Worm (Caenorhabditis elegans): Measurements from ENCODE around the gene dpy-27.

The dpy-27 gene

ce11 chrIII:3786427-3786935 is 33.0 kb downstream of the dpy-27 start, which contains the start of gene acy-3:
Gene acy-3 (minus strand): TSS chrIII:3786477.
- TF ChIP-seq tab-1 (GFP tag; IDR thresholded peaks at IDR 0.05) (0 out of 2 replicates have a peak, but pooled peaks have one; percentile 27), klf-2 (GFP tag; conservative IDR thresholded peaks at IDR 0.05) (no peak)

- TF ChIP-seq ztf-29 (GFP tag; IDR thresholded peaks at IDR 0.05) (peak; percentile 32; the same call in 1 of the 2 replicates), med-1 (GFP tag; optimal IDR thresholded peaks at IDR 0.05; ENCODE audit: insufficient read depth) (no peak)
Observed at ce11 chrIII:3785094-3785493, 34.4 kb downstream of the dpy-27 start.

ce11 chrIII:3783914-3784313 is 35.6 kb downstream of the dpy-27 start:
- TF ChIP-seq flt-1 (GFP tag; IDR thresholded peaks at IDR 0.05) (no peak), ztf-29 (GFP tag; IDR thresholded peaks at IDR 0.05) (no peak), med-1 (GFP tag; optimal IDR thresholded peaks at IDR 0.05; ENCODE audit: insufficient read depth) (no peak), ztf-23 (GFP tag; IDR thresholded peaks at IDR 0.05) (no peak), tab-1 (GFP tag; IDR thresholded peaks at IDR 0.05) (no peak), ref-1 (GFP tag; conservative IDR thresholded peaks at IDR 0.05) (no peak), T22C8.4 (GFP tag; IDR thresholded peaks at IDR 0.05) (no peak), klf-2 (GFP tag; conservative IDR thresholded peaks at IDR 0.05) (no peak), cog-1 (tag; optimal IDR thresholded peaks at IDR 0.05) (no peak)

ce11 chrIII:3782853-3783252 is 36.6 kb downstream of the dpy-27 start:
- TF ChIP-seq cog-1 (tag; optimal IDR thresholded peaks at IDR 0.05), result no peak
- no peak for TF ChIP-seq T22C8.4 (GFP tag; IDR thresholded peaks at IDR 0.05)
- no peak for TF ChIP-seq med-1 (GFP tag; optimal IDR thresholded peaks at IDR 0.05; ENCODE audit: insufficient read depth)
- no peak for TF ChIP-seq ztf-29 (GFP tag; IDR thresholded peaks at IDR 0.05)
- TF ChIP-seq ref-1 (GFP tag; conservative IDR thresholded peaks at IDR 0.05), result no peak
- no peak for TF ChIP-seq flt-1 (GFP tag; IDR thresholded peaks at IDR 0.05)

- no peak for TF ChIP-seq T22C8.4 (GFP tag; IDR thresholded peaks at IDR 0.05)
Observed at ce11 chrIII:3781827-3782226, 37.7 kb downstream of the dpy-27 start.

ce11 chrIII:3774550-3774949 is 44.9 kb downstream of the dpy-27 start:
- TF ChIP-seq tab-1 (GFP tag; IDR thresholded peaks at IDR 0.05), result no peak
- no peak for TF ChIP-seq T22C8.4 (GFP tag; IDR thresholded peaks at IDR 0.05)
- TF ChIP-seq cog-1 (tag; optimal IDR thresholded peaks at IDR 0.05), result no peak
- TF ChIP-seq ref-1 (GFP tag; conservative IDR thresholded peaks at IDR 0.05), result no peak

ce11 chrIII:3773173-3773572 is 46.3 kb downstream of the dpy-27 start, which contains the start of gene lec-4:
Gene lec-4 (minus strand): TSS chrIII:3773326.
- TF ChIP-seq cog-1 (tag; optimal IDR thresholded peaks at IDR 0.05), result no peak
- no peak for TF ChIP-seq ztf-29 (GFP tag; IDR thresholded peaks at IDR 0.05)
- TF ChIP-seq ref-1 (GFP tag; conservative IDR thresholded peaks at IDR 0.05), result no peak
- no peak for TF ChIP-seq flt-1 (GFP tag; IDR thresholded peaks at IDR 0.05)
- TF ChIP-seq tab-1 (GFP tag; IDR thresholded peaks at IDR 0.05), result no peak
- no peak for TF ChIP-seq klf-2 (GFP tag; conservative IDR thresholded peaks at IDR 0.05)
- TF ChIP-seq med-1 (GFP tag; optimal IDR thresholded peaks at IDR 0.05; ENCODE audit: insufficient read depth), result no peak

ce11 chrIII:3770370-3770769 is 49.1 kb downstream of the dpy-27 start:
- TF ChIP-seq ztf-23 (GFP tag; IDR thresholded peaks at IDR 0.05) (peak; percentile 85), ref-1 (GFP tag; conservative IDR thresholded peaks at IDR 0.05) (0 out of 2 replicates have a peak, but pooled peaks have one; percentile 29), klf-2 (GFP tag; conservative IDR thresholded peaks at IDR 0.05) (peak; percentile 73; the same call in 1 of the 2 replicates), T22C8.4 (GFP tag; IDR thresholded peaks at IDR 0.05) (peak; percentile 66), flt-1 (GFP tag; IDR thresholded peaks at IDR 0.05) (peak; percentile 85)

ce11 chrIII:3768200-3768599 is 51.3 kb downstream of the dpy-27 start, which contains the start of gene gmeb-3:
Gene gmeb-3 (plus strand): TSS chrIII:3768500.
- TF ChIP-seq ztf-29 (GFP tag; IDR thresholded peaks at IDR 0.05), result no peak
- no peak for TF ChIP-seq med-1 (GFP tag; optimal IDR thresholded peaks at IDR 0.05; ENCODE audit: insufficient read depth)
- TF ChIP-seq ref-1 (GFP tag; conservative IDR thresholded peaks at IDR 0.05), result no peak
- TF ChIP-seq ztf-23 (GFP tag; IDR thresholded peaks at IDR 0.05), result no peak
- no peak for TF ChIP-seq cog-1 (tag; optimal IDR thresholded peaks at IDR 0.05)
- TF ChIP-seq tab-1 (GFP tag; IDR thresholded peaks at IDR 0.05), result no peak
- no peak for TF ChIP-seq flt-1 (GFP tag; IDR thresholded peaks at IDR 0.05)
- TF ChIP-seq T22C8.4 (GFP tag; IDR thresholded peaks at IDR 0.05), result no peak

ce11 chrIII:3765460-3765859 is 54.0 kb downstream of the dpy-27 start, which contains the start of gene C44F1.1:
Gene C44F1.1 (minus strand): TSS chrIII:3765560.
- TF ChIP-seq cog-1 (tag; optimal IDR thresholded peaks at IDR 0.05), result no peak
- no peak for TF ChIP-seq tab-1 (GFP tag; IDR thresholded peaks at IDR 0.05)

- no peak for TF ChIP-seq tab-1 (GFP tag; IDR thresholded peaks at IDR 0.05)
- TF ChIP-seq flt-1 (GFP tag; IDR thresholded peaks at IDR 0.05), result no peak
- TF ChIP-seq med-1 (GFP tag; optimal IDR thresholded peaks at IDR 0.05; ENCODE audit: insufficient read depth), result no peak
- no peak for TF ChIP-seq ref-1 (GFP tag; conservative IDR thresholded peaks at IDR 0.05)
- TF ChIP-seq klf-2 (GFP tag; conservative IDR thresholded peaks at IDR 0.05), result no peak
- TF ChIP-seq ztf-29 (GFP tag; IDR thresholded peaks at IDR 0.05), result no peak
- TF ChIP-seq T22C8.4 (GFP tag; IDR thresholded peaks at IDR 0.05), result no peak
Observed at ce11 chrIII:3764584-3764983, 54.9 kb downstream of the dpy-27 start.

Measured in whole organism, midembryonic.